Fruit fly (Drosophila melanogaster) Kc167 (cell line): ENCODE data around the gene CG17816.

Source experiments
- Myc ChIP-seq: fragments of >200 bp; optimal IDR thresholded peaks from 2 replicates; lab custom pipeline; 2017; ENCODE audit warnings: missing external identifiers
- Sin3A ChIP-seq: fragments of >200 bp; optimal IDR thresholded peaks from 2 replicates; lab custom pipeline; 2018; ENCODE audit warnings: missing external identifiers
- h ChIP-seq: fragments of >200 bp; optimal IDR thresholded peaks from 3 replicates; lab custom pipeline; 2018; ENCODE audit warnings: missing external identifiers
- insv ChIP-seq: fragments of >200 bp; optimal IDR thresholded peaks from 3 replicates; lab custom pipeline; 2018; ENCODE audit warnings: missing external identifiers
- psq ChIP-seq: fragments of >200 bp; optimal IDR thresholded peaks from 2 replicates; lab custom pipeline; 2017; ENCODE audit warnings: missing external identifiers
- ttk ChIP-seq: sonication (Bioruptor generic); optimal IDR thresholded peaks from 2 replicates; lab custom pipeline; 2017; ENCODE audit warnings: missing external identifiers

Gene CG17816

dm6 chr3R:7886167-7886858, at the start of gene CG17816:
Gene CG17816, minus strand, starts transcription at chr3R:7886733.
- TF ChIP-seq h: no peak
- no peak for TF ChIP-seq Myc
- no peak for TF ChIP-seq insv (lab: Kevin White, UChicago)
- TF ChIP-seq Sin3A (lab: Kevin White, UChicago): no peak
- no peak for TF ChIP-seq psq (lab: Kevin White, UChicago)
- TF ChIP-seq ttk (lab: Kevin White, UChicago): no peak

dm6 chr3R:7926354-7926753, 39.8 kb upstream of the CG17816 start:
- TF ChIP-seq ttk (lab: Kevin White, UChicago) (no peak), Myc (no peak), Sin3A (lab: Kevin White, UChicago) (no peak), psq (lab: Kevin White, UChicago) (no peak), h (no peak), insv (lab: Kevin White, UChicago) (no peak)

dm6 chr3R:7920196-7920595, 33.7 kb upstream of the CG17816 start, which contains the start of the genes CG10445 and lds:
Gene CG10445, minus strand, starts transcription at chr3R:7920299.
Gene lds, plus strand, starts transcription at chr3R:7920431.
- TF ChIP-seq psq (lab: Kevin White, UChicago): no peak
- no peak for TF ChIP-seq Myc
- TF ChIP-seq ttk (lab: Kevin White, UChicago): no peak
- TF ChIP-seq Sin3A (lab: Kevin White, UChicago): no peak
- no peak for TF ChIP-seq insv (lab: Kevin White, UChicago)
- TF ChIP-seq h: no peak

dm6 chr3R:7913551-7913950, 27.0 kb upstream of the CG17816 start, which contains the start of gene kipf:
Gene kipf, plus strand, starts transcription at chr3R:7913851.
- no peak for TF ChIP-seq Sin3A (lab: Kevin White, UChicago)
- no peak for TF ChIP-seq ttk (lab: Kevin White, UChicago)
- no peak for TF ChIP-seq h
- TF ChIP-seq insv (lab: Kevin White, UChicago): no peak
- TF ChIP-seq psq (lab: Kevin White, UChicago): no peak
- no peak for TF ChIP-seq Myc

dm6 chr3R:7913139-7913538, 26.6 kb upstream of the CG17816 start, which contains the start of gene Rfk:
Gene Rfk, minus strand, starts transcription at chr3R:7913290.
- TF ChIP-seq Sin3A (lab: Kevin White, UChicago): no peak
- TF ChIP-seq Myc: no peak
- TF ChIP-seq insv (lab: Kevin White, UChicago): no peak
- no peak for TF ChIP-seq h
- TF ChIP-seq psq (lab: Kevin White, UChicago): no peak
- no peak for TF ChIP-seq ttk (lab: Kevin White, UChicago)

dm6 chr3R:7911482-7911881, 24.9 kb upstream of the CG17816 start, which contains the start of gene Prat:
Gene Prat, minus strand, starts transcription at chr3R:7911779.
- TF ChIP-seq Myc (no peak), ttk (lab: Kevin White, UChicago) (no peak), h (no peak), Sin3A (lab: Kevin White, UChicago) (no peak), insv (lab: Kevin White, UChicago) (no peak), psq (lab: Kevin White, UChicago) (no peak)

- TF ChIP-seq Sin3A (lab: Kevin White, UChicago) (peak; percentile 57), ttk (lab: Kevin White, UChicago) (no peak)
Measured at dm6 chr3R:7907311-7907710, 20.8 kb upstream of the CG17816 start, which contains the start of the genes Taf7 and EMC1. Gene Taf7, plus strand, starts transcription at chr3R:7907333. Gene EMC1, minus strand, starts transcription at chr3R:7907363.

- no peak for TF ChIP-seq Sin3A (lab: Kevin White, UChicago)
- no peak for TF ChIP-seq psq (lab: Kevin White, UChicago)
Measured at dm6 chr3R:7902313-7902872, 15.9 kb upstream of the CG17816 start, which contains the start of gene mRpS9. Gene mRpS9, minus strand, starts transcription at chr3R:7902667.

- TF ChIP-seq Sin3A (lab: Kevin White, UChicago): no peak
- no peak for TF ChIP-seq h
- TF ChIP-seq insv (lab: Kevin White, UChicago): no peak
- no peak for TF ChIP-seq ttk (lab: Kevin White, UChicago)
- TF ChIP-seq Myc: no peak
Measured at dm6 chr3R:7899277-7899676, 12.7 kb upstream of the CG17816 start.

- TF ChIP-seq psq (lab: Kevin White, UChicago) (no peak), h (no peak), ttk (lab: Kevin White, UChicago) (no peak), Sin3A (lab: Kevin White, UChicago) (no peak), Myc (no peak), insv (lab: Kevin White, UChicago) (no peak)
Measured at dm6 chr3R:7895457-7895856, 8.9 kb upstream of the CG17816 start.

dm6 chr3R:7894586-7894985, 8.1 kb upstream of the CG17816 start:
- TF ChIP-seq Sin3A (lab: Kevin White, UChicago): no peak
- TF ChIP-seq h: no peak

dm6 chr3R:7892246-7893000, 5.9 kb upstream of the CG17816 start:
- TF ChIP-seq psq (lab: Kevin White, UChicago) (no peak), Sin3A (lab: Kevin White, UChicago) (no peak), insv (lab: Kevin White, UChicago) (no peak), ttk (lab: Kevin White, UChicago) (no peak), h (no peak), Myc (no peak)
